Fruit fly (Drosophila melanogaster) whole organism, pupa: ENCODE results near the gene CG12253.
A peak's percentile ranks its signal among the peaks of the same experiment; 100 is the strongest.

ENCODE experiments used
- CG12605 ChIP-seq: fragments of 200-800 bp; sonication (Bioruptor generic); IDR thresholded peaks from 2 replicates; pipeline ENCODE4 v1.3.6; 2022; ENCODE audit warnings: missing biosample characterization, missing genetic modification characterization
- CG13204 ChIP-seq: fragments of 200-800 bp; sonication (Bioruptor generic); optimal IDR thresholded peaks from 2 replicates; lab custom pipeline; 2018; ENCODE audit warnings: missing biosample characterization, mild to moderate bottlenecking, missing genetic modification characterization, moderate library complexity
- CG15710 ChIP-seq: fragments of 200-800 bp; sonication (Bioruptor generic); optimal IDR thresholded peaks from 2 replicates; lab custom pipeline; 2018; ENCODE audit warnings: missing biosample characterization, mild to moderate bottlenecking, missing genetic modification characterization, moderate library complexity
- CG17806 ChIP-seq: fragments of 200-800 bp; sonication (Bioruptor generic); optimal IDR thresholded peaks from 2 replicates; lab custom pipeline; 2018; ENCODE audit warnings: missing biosample characterization, mild to moderate bottlenecking, missing genetic modification characterization, moderate library complexity
- CG32121 ChIP-seq: fragments of 200-800 bp; sonication (Bioruptor generic); IDR thresholded peaks from 2 replicates; pipeline ENCODE4 v1.3.6; 2022; ENCODE audit warnings: missing biosample characterization, missing genetic modification characterization
- CG9948 ChIP-seq: fragments of 200-800 bp; sonication (Bioruptor generic); optimal IDR thresholded peaks from 2 replicates; lab custom pipeline; 2018; ENCODE audit warnings: missing biosample characterization, mild to moderate bottlenecking, missing genetic modification characterization, moderate library complexity
- D1 ChIP-seq: fragments of 200-800 bp; sonication (Bioruptor generic); optimal IDR thresholded peaks from 2 replicates; lab custom pipeline; 2018; ENCODE audit warnings: missing biosample characterization, mild to moderate bottlenecking, missing genetic modification characterization, moderate library complexity
- EcR ChIP-seq: fragments of 200-800 bp; sonication (Bioruptor generic); optimal IDR thresholded peaks from 3 replicates; lab custom pipeline; 2019; ENCODE audit warnings: missing biosample characterization, missing genetic modification characterization, mild to moderate bottlenecking, moderate library complexity, missing genetic modification reagents
- Pif1A ChIP-seq: fragments of 200-800 bp; sonication (Bioruptor generic); optimal IDR thresholded peaks from 3 replicates; lab custom pipeline; 2016; ENCODE audit warnings: missing biosample characterization, missing genetic modification characterization
- rn ChIP-seq: fragments of 200-800 bp; sonication (Bioruptor generic); IDR thresholded peaks from 2 replicates; pipeline ENCODE4 v1.3.6; 2022; ENCODE audit warnings: missing biosample characterization, missing genetic modification characterization

dm6 chr2L:11022804-11023203, 35.2 kb downstream of the CG12253 start:
- peak; percentile 14 for TF ChIP-seq CG17806 (tag; lab: Kevin White, UChicago)
- TF ChIP-seq D1, result no peak
- peak; percentile 12 for TF ChIP-seq Pif1A (GFP tag; lab: Kevin White, UChicago)
- TF ChIP-seq CG32121 (GFP tag; lab: Robert Waterston, UW), result no peak
- TF ChIP-seq CG15710 (tag; lab: Kevin White, UChicago), result no peak
- TF ChIP-seq rn (GFP tag; lab: Robert Waterston, UW), result no peak
- no peak for TF ChIP-seq EcR (GFP tag; lab: Kevin White, UChicago)
- no peak for TF ChIP-seq CG12605 (GFP tag; lab: Robert Waterston, UW)
- TF ChIP-seq CG13204 (GFP tag; lab: Kevin White, UChicago), result no peak
- peak; percentile 14 for TF ChIP-seq CG9948 (tag; lab: Kevin White, UChicago)
